Fruit fly (Drosophila melanogaster) whole organism, embryonic: ENCODE results near the gene CG4267.

Experiments used
- Abd-B ChIP-seq: fragments of 200-800 bp; sonication (Bioruptor generic); optimal IDR thresholded peaks from 2 replicates; lab custom pipeline; 2018; ENCODE audit warnings: missing biosample characterization, mild to moderate bottlenecking, missing genetic modification characterization, moderate library complexity
- Adf1 ChIP-seq: fragments of 200-800 bp; sonication (Bioruptor generic); IDR thresholded peaks from 2 replicates; pipeline ENCODE4 v1.3.6; 2022; ENCODE audit warnings: missing biosample characterization, missing genetic modification characterization
- B-H2 ChIP-seq: fragments of 200-800 bp; sonication (Bioruptor generic); optimal IDR thresholded peaks from 2 replicates; lab custom pipeline; 2018; ENCODE audit warnings: missing biosample characterization, mild to moderate bottlenecking, missing genetic modification characterization
- BtbVII ChIP-seq: fragments of 200-800 bp; sonication (Bioruptor generic); optimal IDR thresholded peaks from 3 replicates; lab custom pipeline; 2017; ENCODE audit warnings: missing biosample characterization, mild to moderate bottlenecking, missing genetic modification characterization
- CG1233 ChIP-seq: fragments of 200-800 bp; sonication (Bioruptor generic); optimal IDR thresholded peaks from 4 replicates; lab custom pipeline; 2018; ENCODE audit warnings: missing biosample characterization, mild to moderate bottlenecking, missing genetic modification characterization
- CG12942 ChIP-seq: fragments of 200-800 bp; sonication (Bioruptor generic); optimal IDR thresholded peaks from 3 replicates; lab custom pipeline; 2016; ENCODE audit warnings: missing biosample characterization, missing genetic modification characterization
- CG14860 ChIP-seq: fragments of 200-800 bp; sonication (Bioruptor generic); IDR thresholded peaks from 3 replicates; pipeline ENCODE4 v1.3.6; 2022; ENCODE audit warnings: missing biosample characterization, missing genetic modification characterization; ENCODE audit not compliant: partially characterized antibody
- CG18262 ChIP-seq: fragments of 200-800 bp; optimal IDR thresholded peaks from 3 replicates; lab custom pipeline; 2019; ENCODE audit warnings: missing biosample characterization, mild to moderate bottlenecking, missing genetic modification characterization, moderate library complexity
- CG2875 ChIP-seq: fragments of 200-800 bp; sonication (Bioruptor generic); optimal IDR thresholded peaks from 2 replicates; lab custom pipeline; 2017; ENCODE audit warnings: missing biosample characterization, mild to moderate bottlenecking, missing genetic modification characterization, missing genetic modification reagents
- CG32772 ChIP-seq: fragments of 200-800 bp; sonication (Bioruptor generic); IDR thresholded peaks from 2 replicates; pipeline ENCODE4 v1.3.6; 2022; ENCODE audit warnings: missing biosample characterization, missing genetic modification characterization
- CG3838 ChIP-seq: fragments of 200-800 bp; sonication (Bioruptor generic); optimal IDR thresholded peaks from 3 replicates; lab custom pipeline; 2016; ENCODE audit warnings: missing biosample characterization, missing genetic modification characterization
- CG4854 ChIP-seq: fragments of 200-800 bp; sonication (Bioruptor generic); optimal IDR thresholded peaks from 2 replicates; lab custom pipeline; 2016; ENCODE audit warnings: missing biosample characterization, missing genetic modification characterization, inconsistent platforms
- CG5245 ChIP-seq: fragments of 200-800 bp; sonication (Bioruptor generic); optimal IDR thresholded peaks from 3 replicates; lab custom pipeline; 2016; ENCODE audit warnings: missing biosample characterization, missing genetic modification characterization
- Deaf1 ChIP-seq: fragments of 200-800 bp; optimal IDR thresholded peaks from 3 replicates; lab custom pipeline; 2019; ENCODE audit warnings: missing biosample characterization, mild to moderate bottlenecking, missing genetic modification characterization, moderate library complexity
- Dll ChIP-seq: fragments of 200-800 bp; sonication (Bioruptor generic); IDR thresholded peaks from 4 replicates; pipeline ENCODE4 v1.3.6; 2022; ENCODE audit warnings: missing biosample characterization, missing genetic modification characterization; ENCODE audit not compliant: partially characterized antibody
- Doc2 ChIP-seq: fragments of 200-800 bp; sonication (Bioruptor generic); IDR thresholded peaks from 2 replicates; pipeline ENCODE4 v1.3.6; 2022; ENCODE audit warnings: missing biosample characterization, missing genetic modification characterization
- Ets97D ChIP-seq: fragments of 200-800 bp; sonication (Bioruptor generic); optimal IDR thresholded peaks from 3 replicates; lab custom pipeline; 2016; ENCODE audit warnings: missing biosample characterization, missing genetic modification characterization
- H2.0 ChIP-seq: fragments of 200-800 bp; sonication (Bioruptor generic); IDR thresholded peaks from 2 replicates; pipeline ENCODE4 v1.3.6; 2022; ENCODE audit warnings: missing biosample characterization, missing genetic modification characterization
- HmgD ChIP-seq: fragments of 200-800 bp; sonication (Bioruptor generic); optimal IDR thresholded peaks from 3 replicates; lab custom pipeline; 2016; ENCODE audit warnings: missing biosample characterization, missing genetic modification characterization
- Hmr ChIP-seq: fragments of 200-800 bp; sonication (Bioruptor generic); optimal IDR thresholded peaks from 3 replicates; lab custom pipeline; 2017; ENCODE audit warnings: mild to moderate bottlenecking, missing biosample characterization, missing genetic modification reagents, missing genetic modification characterization
- Hmx ChIP-seq: fragments of 200-800 bp; sonication (Bioruptor generic); optimal IDR thresholded peaks from 2 replicates; lab custom pipeline; 2016; ENCODE audit warnings: missing biosample characterization, missing genetic modification characterization
- Lpt ChIP-seq: fragments of >200 bp; optimal IDR thresholded peaks from 2 replicates; lab custom pipeline; 2018; ENCODE audit warnings: missing biosample characterization, missing genetic modification characterization
- Med ChIP-seq: fragments of 200-800 bp; sonication (Bioruptor generic); peaks from one replicate; lab custom pipeline; 2016; ENCODE audit warnings: missing biosample characterization, missing genetic modification characterization, mild to moderate bottlenecking, inconsistent platforms, moderate library complexity
- Ptx1 ChIP-seq: fragments of 200-800 bp; sonication (Bioruptor generic); IDR thresholded peaks from 2 replicates; pipeline ENCODE4 v1.3.6; 2022; ENCODE audit warnings: missing biosample characterization, missing genetic modification characterization
- Scr ChIP-seq: fragments of 200-800 bp; sonication (Bioruptor generic); IDR thresholded peaks from 2 replicates; pipeline ENCODE4 v1.3.6; 2022; ENCODE audit warnings: missing biosample characterization, missing genetic modification characterization; ENCODE audit not compliant: partially characterized antibody
- Sox100B ChIP-seq: fragments of 200-800 bp; sonication (Bioruptor generic); optimal IDR thresholded peaks from 3 replicates; lab custom pipeline; 2018; ENCODE audit warnings: missing biosample characterization, mild to moderate bottlenecking, missing genetic modification characterization
- ab ChIP-seq: fragments of 200-800 bp; sonication (Bioruptor generic); optimal IDR thresholded peaks from 2 replicates; lab custom pipeline; 2016; ENCODE audit warnings: missing biosample characterization, missing genetic modification characterization
- ase ChIP-seq: fragments of 200-800 bp; sonication (Bioruptor generic); IDR thresholded peaks from 3 replicates; pipeline ENCODE4 v1.3.6; 2022; ENCODE audit warnings: missing biosample characterization, missing genetic modification characterization
- ato ChIP-seq: fragments of 200-800 bp; sonication (Bioruptor generic); IDR thresholded peaks from 2 replicates; pipeline ENCODE4 v1.3.6; 2022; ENCODE audit warnings: missing biosample characterization, missing genetic modification characterization; ENCODE audit not compliant: partially characterized antibody
- corto ChIP-seq: fragments of 200-800 bp; sonication (Bioruptor generic); optimal IDR thresholded peaks from 2 replicates; lab custom pipeline; 2016; ENCODE audit warnings: missing biosample characterization, mild to moderate bottlenecking, missing genetic modification characterization, moderate library complexity
- ewg ChIP-seq: fragments of 200-800 bp; sonication (Bioruptor generic); optimal IDR thresholded peaks from 3 replicates; lab custom pipeline; 2017; ENCODE audit warnings: mild to moderate bottlenecking, missing biosample characterization, missing genetic modification reagents, missing genetic modification characterization
- hb ChIP-seq: fragments of 200-800 bp; sonication (Bioruptor generic); IDR thresholded peaks from 3 replicates; pipeline ENCODE4 v1.3.6; 2022; ENCODE audit warnings: missing biosample characterization, missing genetic modification characterization; ENCODE audit not compliant: partially characterized antibody
- hkb ChIP-seq, 2 experiments: fragments of 200-800 bp in 1 of 2; fragments of >200 bp in 1 of 2; sonication (Bioruptor generic) in 1 of 2; IDR thresholded peaks in 1 of 2; optimal IDR thresholded peaks in 1 of 2; 2 replicates each; pipeline versions ENCODE4 v1.3.6 to Lab custom; 2017 to 2022; ENCODE audit warnings: missing biosample characterization in 1 of 2, missing genetic modification characterization in 1 of 2
- lbe ChIP-seq: fragments of 200-800 bp; sonication (Bioruptor generic); optimal IDR thresholded peaks from 2 replicates; lab custom pipeline; 2016; ENCODE audit warnings: missing biosample characterization, mild to moderate bottlenecking, missing genetic modification characterization
- nerfin-1 ChIP-seq: fragments of 200-800 bp; sonication (Bioruptor generic); optimal IDR thresholded peaks from 3 replicates; lab custom pipeline; 2019; ENCODE audit warnings: missing biosample characterization, mild to moderate bottlenecking, missing genetic modification characterization, moderate library complexity
- pan ChIP-seq, 4 experiments: fragments of >200 bp in 3 of 4; fragments of 200-800 bp in 1 of 4; sonication (Bioruptor generic) in 1 of 4; optimal IDR thresholded peaks in 3 of 4; IDR thresholded peaks in 1 of 4; 2 replicates each; pipeline versions ENCODE4 v1.3.6 to Lab custom; 2017 to 2022; ENCODE audit warnings: missing biosample characterization in 2 of 4, missing genetic modification characterization in 2 of 4, mixed read lengths in 1 of 4
- pho ChIP-seq: fragments of 200-800 bp; sonication (Bioruptor generic); optimal IDR thresholded peaks from 2 replicates; lab custom pipeline; 2016; ENCODE audit warnings: missing biosample characterization, missing genetic modification characterization
- psq ChIP-seq: fragments of 200-800 bp; sonication (Bioruptor generic); optimal IDR thresholded peaks from 2 replicates; lab custom pipeline; 2017; ENCODE audit warnings: missing biosample characterization, missing genetic modification characterization
- ro ChIP-seq: fragments of 200-800 bp; sonication (Bioruptor generic); IDR thresholded peaks from 2 replicates; pipeline ENCODE4 v1.3.6; 2022; ENCODE audit warnings: missing biosample characterization, missing genetic modification characterization
- schlank ChIP-seq: fragments of 200-800 bp; sonication (Bioruptor generic); optimal IDR thresholded peaks from 2 replicates; lab custom pipeline; 2018; ENCODE audit warnings: missing biosample characterization, mild to moderate bottlenecking, missing genetic modification characterization
- scrt ChIP-seq: fragments of 200-800 bp; sonication (Bioruptor generic); optimal IDR thresholded peaks from 2 replicates; lab custom pipeline; 2018; ENCODE audit warnings: missing biosample characterization, mild to moderate bottlenecking, missing genetic modification characterization, moderate library complexity
- sisA ChIP-seq: fragments of 200-800 bp; sonication (Bioruptor generic); IDR thresholded peaks from 2 replicates; pipeline ENCODE4 v1.3.6; 2022; ENCODE audit warnings: missing biosample characterization, missing genetic modification characterization
- sna ChIP-seq: fragments of 200-800 bp; sonication (Bioruptor generic); IDR thresholded peaks from 2 replicates; pipeline ENCODE4 v1.3.6; 2022; ENCODE audit warnings: missing biosample characterization, missing genetic modification characterization; ENCODE audit not compliant: partially characterized antibody
- stwl ChIP-seq: fragments of 200-800 bp; sonication (Bioruptor generic); optimal IDR thresholded peaks from 3 replicates; lab custom pipeline; 2018; ENCODE audit warnings: missing biosample characterization, mild to moderate bottlenecking, missing genetic modification characterization, moderate library complexity
- tio ChIP-seq: fragments of 200-800 bp; sonication (Bioruptor generic); optimal IDR thresholded peaks from 2 replicates; lab custom pipeline; 2017; ENCODE audit warnings: missing biosample characterization, missing genetic modification characterization, inconsistent platforms
- wdn ChIP-seq: fragments of 200-800 bp; sonication (Bioruptor generic); IDR thresholded peaks from 2 replicates; pipeline ENCODE4 v1.3.6; 2022; ENCODE audit warnings: missing biosample characterization, missing genetic modification characterization
- wor ChIP-seq: fragments of 200-800 bp; sonication (Bioruptor generic); IDR thresholded peaks from 2 replicates; pipeline ENCODE4 v1.3.6; 2022; ENCODE audit warnings: missing biosample characterization, missing genetic modification characterization
- zen ChIP-seq: fragments of 200-800 bp; sonication (Bioruptor generic); optimal IDR thresholded peaks from 3 replicates; lab custom pipeline; 2018; ENCODE audit warnings: missing biosample characterization, mild to moderate bottlenecking, missing genetic modification characterization, moderate library complexity
- zfh2 ChIP-seq: fragments of 200-800 bp; sonication (Bioruptor generic); optimal IDR thresholded peaks from 2 replicates; lab custom pipeline; 2016; ENCODE audit warnings: missing biosample characterization, missing genetic modification characterization

CG4267 gene

DNA sequence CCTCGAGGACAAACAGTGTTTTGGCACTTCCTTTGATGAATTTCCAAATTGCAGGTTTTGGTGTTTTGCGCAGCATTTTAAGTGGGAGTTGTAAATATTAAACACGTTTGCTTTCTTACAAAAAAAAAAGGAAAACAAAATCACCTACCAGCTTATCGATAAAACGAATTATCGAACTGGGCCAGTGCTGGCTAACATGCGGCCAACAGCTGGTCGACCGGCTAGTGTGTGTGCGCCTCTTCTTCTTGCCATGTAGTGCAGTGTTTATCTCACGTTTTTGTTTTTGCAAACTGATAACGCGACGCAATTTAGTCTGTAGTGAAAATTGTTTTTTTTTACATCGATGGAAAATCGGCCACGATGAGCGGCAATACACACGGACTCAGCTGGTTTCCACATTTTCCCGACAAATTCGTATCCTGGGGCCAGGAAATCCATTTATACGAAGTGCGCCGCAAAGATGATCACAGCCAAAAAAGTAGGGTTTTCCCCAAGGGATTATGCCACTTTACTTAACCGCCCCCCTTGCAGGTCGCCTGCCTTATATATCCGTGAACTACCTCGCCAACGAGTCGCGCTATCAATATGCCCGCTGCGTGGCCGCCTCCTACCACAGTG lies 25.0 kb upstream of the CG4267 start, which contains the start of the genes CG15386, CG42371 and mio (continued):
- TF ChIP-seq scrt (GFP tag; lab: Kevin White, UChicago), result no peak
- TF ChIP-seq Scr, result peak; percentile 52
- TF ChIP-seq sna (GFP tag; lab: Robert Waterston, UW), result no peak
- TF ChIP-seq Dll, result peak; percentile 61; the same call in 2 of the 4 replicates
- no peak for TF ChIP-seq CG1233 (GFP tag; lab: Kevin White, UChicago)
- TF ChIP-seq Med (GFP tag; lab: Kevin White, UChicago), result peak; percentile 85
- TF ChIP-seq schlank, result no peak
- TF ChIP-seq HmgD (GFP tag; lab: Kevin White, UChicago), result peak; percentile 16
- TF ChIP-seq CG32772 (GFP tag; lab: Robert Waterston, UW), result no peak
- no peak for TF ChIP-seq Hmx (GFP tag; lab: Kevin White, UChicago)
- no peak for TF ChIP-seq hb (GFP tag; lab: Robert Waterston, UW)
- TF ChIP-seq Ets97D (GFP tag; lab: Kevin White, UChicago), result peak; percentile 52
- TF ChIP-seq CG12942, result no peak
- no peak for TF ChIP-seq CG18262 (tag; lab: Kevin White, UChicago)
- no peak for TF ChIP-seq hkb (optimal IDR thresholded peaks at IDR 0.05; lab: Kevin White, UChicago)
- peak; percentile 43; the same call in 1 of the 2 replicates for TF ChIP-seq hkb (GFP tag; IDR thresholded peaks at IDR 0.05; lab: Robert Waterston, UW)
- peak; percentile 45 for TF ChIP-seq ato
- TF ChIP-seq ewg (GFP tag; lab: Kevin White, UChicago), result no peak
- TF ChIP-seq wdn (GFP tag; lab: Robert Waterston, UW), result 0 out of 2 replicates have a peak, but pooled peaks have one; percentile 19
- no peak for TF ChIP-seq sisA (GFP tag; lab: Robert Waterston, UW)
- no peak for TF ChIP-seq corto (GFP tag; lab: Kevin White, UChicago)
- TF ChIP-seq wor (GFP tag; lab: Robert Waterston, UW), result no peak
- no peak for TF ChIP-seq tio (GFP tag; lab: Kevin White, UChicago)
- no peak for TF ChIP-seq Ptx1 (GFP tag; lab: Robert Waterston, UW)
- TF ChIP-seq CG5245, result no peak
- no peak for TF ChIP-seq Adf1 (GFP tag; lab: Robert Waterston, UW)
- TF ChIP-seq B-H2 (GFP tag; lab: Kevin White, UChicago), result peak; percentile 50
- no peak for TF ChIP-seq ase (GFP tag; lab: Robert Waterston, UW)
- TF ChIP-seq Lpt (GFP tag; lab: Kevin White, UChicago), result no peak
- TF ChIP-seq Doc2 (GFP tag; lab: Robert Waterston, UW), result no peak
- peak; percentile 16 for TF ChIP-seq zfh2 (GFP tag; lab: Kevin White, UChicago)
- no peak for TF ChIP-seq CG4854 (GFP tag; lab: Kevin White, UChicago)
- no peak for TF ChIP-seq Abd-B
- no peak for TF ChIP-seq psq (GFP tag; lab: Kevin White, UChicago)
- TF ChIP-seq pan (optimal IDR thresholded peaks at IDR 0.05; lab: Kevin White, UChicago), result no peak
- TF ChIP-seq pan (GFP tag; optimal IDR thresholded peaks at IDR 0.05 in 1 of 2, IDR thresholded peaks at IDR 0.05 in 1 of 2), result no peak
- no peak for TF ChIP-seq nerfin-1 (tag; lab: Kevin White, UChicago)
- no peak for TF ChIP-seq CG3838 (GFP tag; lab: Kevin White, UChicago)
- TF ChIP-seq ro (GFP tag; lab: Robert Waterston, UW), result no peak
- no peak for TF ChIP-seq Sox100B
- TF ChIP-seq pho (GFP tag; lab: Kevin White, UChicago), result no peak
- no peak for TF ChIP-seq ab (GFP tag; lab: Kevin White, UChicago)
- TF ChIP-seq Deaf1 (tag; lab: Kevin White, UChicago), result no peak
- no peak for TF ChIP-seq BtbVII
- TF ChIP-seq zen (tag; lab: Kevin White, UChicago), result peak; percentile 44
- TF ChIP-seq CG14860 (GFP tag; lab: Robert Waterston, UW), result no peak
- TF ChIP-seq stwl, result peak; percentile 80
- TF ChIP-seq H2.0 (GFP tag; lab: Robert Waterston, UW), result no peak
- TF ChIP-seq lbe (GFP tag; lab: Kevin White, UChicago), result peak; percentile 22
- no peak for TF ChIP-seq CG2875 (GFP tag; lab: Kevin White, UChicago)
- no peak for TF ChIP-seq Hmr
